Worm (Caenorhabditis elegans): Measurements from ENCODE around the gene srw-89.

The srw-89 gene

ce11 chrV:3992334-3992733 lies 24.5 kb upstream of the srw-89 start (continued):
- TF ChIP-seq lin-39 (tag; optimal IDR thresholded peaks at IDR 0.05) (no peak), lin-13 (GFP tag; optimal IDR thresholded peaks at IDR 0.05) (no peak), fos-1 (tag; optimal IDR thresholded peaks at IDR 0.05) (no peak), mab-9 (GFP tag; IDR thresholded peaks at IDR 0.05) (no peak), ces-1 (GFP tag; optimal IDR thresholded peaks at IDR 0.05) (no peak), rnt-1 (tag; optimal IDR thresholded peaks at IDR 0.05) (no peak), fkh-8 (tag; optimal IDR thresholded peaks at IDR 0.05) (no peak), unc-98 (GFP tag; IDR thresholded peaks at IDR 0.05) (no peak), nhr-84 (tag; optimal IDR thresholded peaks at IDR 0.05) (no peak), lir-3 (tag; optimal IDR thresholded peaks at IDR 0.05; ENCODE audit: poor library complexity) (no peak), hpl-2 (GFP tag; optimal IDR thresholded peaks at IDR 0.05) (no peak), unc-130 (tag; optimal IDR thresholded peaks at IDR 0.05) (no peak), jun-1 (tag; optimal IDR thresholded peaks at IDR 0.05) (no peak), blmp-1 (tag; optimal IDR thresholded peaks at IDR 0.05) (no peak), vab-15 (tag; optimal IDR thresholded peaks at IDR 0.05) (no peak), ets-5 (GFP tag; IDR thresholded peaks at IDR 0.05) (no peak), ceh-63 (GFP tag; optimal IDR thresholded peaks at IDR 0.05) (no peak), tlp-1 (tag; optimal IDR thresholded peaks at IDR 0.05) (no peak), fkh-4 (tag; optimal IDR thresholded peaks at IDR 0.05; ENCODE audit: borderline replicate concordance) (no peak), F16B12.6 (tag; optimal IDR thresholded peaks at IDR 0.05) (no peak), ceh-90 (tag; optimal IDR thresholded peaks at IDR 0.05) (no peak), sup-37 (GFP tag; optimal IDR thresholded peaks at IDR 0.05) (no peak), pax-3 (tag; optimal IDR thresholded peaks at IDR 0.05) (no peak), unc-30 (tag; optimal IDR thresholded peaks at IDR 0.05) (no peak), ceh-82 (tag; optimal IDR thresholded peaks at IDR 0.05) (no peak), swsn-7 (tag; optimal IDR thresholded peaks at IDR 0.05) (no peak), nhr-71 (tag; optimal IDR thresholded peaks at IDR 0.05) (peak; percentile 47), dsc-1 (tag; optimal IDR thresholded peaks at IDR 0.05) (no peak), egl-27 (tag; optimal IDR thresholded peaks at IDR 0.05) (no peak), elt-2 (tag; optimal IDR thresholded peaks at IDR 0.05) (no peak), sox-4 (tag; optimal IDR thresholded peaks at IDR 0.05) (no peak), egl-13 (tag; optimal IDR thresholded peaks at IDR 0.05) (no peak), irx-1 (tag; optimal IDR thresholded peaks at IDR 0.05) (no peak), zip-4 (GFP tag; optimal IDR thresholded peaks at IDR 0.05) (no peak)

DNA sequence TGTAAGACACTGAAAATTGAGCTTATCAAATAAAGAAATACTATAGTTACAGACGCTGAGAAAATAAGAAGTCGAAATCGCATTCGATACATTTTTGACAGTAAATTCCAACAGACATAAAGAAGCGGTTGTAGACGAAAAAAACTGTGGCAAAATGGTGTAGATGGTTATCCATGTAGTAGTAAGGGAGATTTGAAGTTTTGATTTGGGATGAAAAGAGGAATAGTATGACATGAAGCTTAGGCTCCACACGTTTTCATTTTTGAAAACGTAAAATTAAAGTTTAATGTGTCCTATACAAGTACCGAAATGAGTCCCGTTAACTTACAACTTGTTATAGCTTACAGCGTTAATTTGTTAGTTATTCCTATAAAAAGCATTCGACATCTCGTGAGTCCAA lies 22.8 kb upstream of the srw-89 start, which contains the start of gene K09D9.9:
Gene K09D9.9 (minus strand): TSS at position 101 of the 400 bp plus-strand sequence.
- TF ChIP-seq irx-1 (tag; optimal IDR thresholded peaks at IDR 0.05) = no peak
- no peak for TF ChIP-seq efl-1 (optimal IDR thresholded peaks at IDR 0.05)
- peak in 1 of 2 experiments; percentile 87 for TF ChIP-seq efl-1 (GFP tag; optimal IDR thresholded peaks at IDR 0.05 in 1 of 2)
- TF ChIP-seq ztf-11 (tag; optimal IDR thresholded peaks at IDR 0.05) = no peak
- TF ChIP-seq ceh-63 (GFP tag; optimal IDR thresholded peaks at IDR 0.05) = no peak

ce11 chrV:3995838-3996237 lies 21.0 kb upstream of the srw-89 start, which contains the start of gene srx-62:
TSS of gene srx-62 (minus strand) at chrV:3995938.
- TF ChIP-seq egl-13 (tag; optimal IDR thresholded peaks at IDR 0.05) (no peak), nhr-77 (tag; optimal IDR thresholded peaks at IDR 0.05) (no peak), isw-1 (GFP tag; IDR thresholded peaks at IDR 0.05) (no peak), nhr-47 (tag; optimal IDR thresholded peaks at IDR 0.05) (no peak), efl-1 (optimal IDR thresholded peaks at IDR 0.05) (no peak), efl-1 (GFP tag; optimal IDR thresholded peaks at IDR 0.05 in 1 of 2) (no peak), mab-9 (GFP tag; IDR thresholded peaks at IDR 0.05) (no peak), egl-27 (tag; optimal IDR thresholded peaks at IDR 0.05) (no peak), nhr-12 (tag; optimal IDR thresholded peaks at IDR 0.05) (no peak), mep-1 (tag; optimal IDR thresholded peaks at IDR 0.05) (no peak), fkh-10 (GFP tag; optimal IDR thresholded peaks at IDR 0.05) (no peak)

Data from whole organism, L1 larva.